Worm (Caenorhabditis elegans): ENCODE data around the gene scl-19.

DNA sequence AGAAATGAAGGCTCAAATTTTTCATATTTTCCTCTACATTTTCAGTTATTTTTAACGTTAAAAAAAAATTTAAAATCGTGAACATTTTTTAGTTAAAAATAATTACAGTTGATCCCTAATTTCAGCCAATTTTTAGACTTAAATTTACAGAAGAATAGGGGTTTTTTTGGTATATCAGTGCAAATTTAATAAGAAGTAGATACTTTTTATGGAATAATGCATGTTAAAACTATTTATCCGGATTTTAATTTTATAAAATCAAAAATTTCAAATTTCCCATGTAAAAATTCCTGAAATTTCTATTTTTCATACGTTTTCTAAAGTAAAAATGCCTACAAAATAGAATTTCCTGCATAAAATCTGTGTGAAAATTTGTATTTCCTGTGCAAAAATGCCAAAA, 7.7 kb upstream of the scl-19 start:
- TF ChIP-seq tab-1 (GFP tag; IDR thresholded peaks at IDR 0.05) (no peak), flt-1 (GFP tag; IDR thresholded peaks at IDR 0.05) (no peak), klf-2 (GFP tag; conservative IDR thresholded peaks at IDR 0.05) (no peak)
